Worm (Caenorhabditis elegans) whole organism, L4 larva: ENCODE measurements around the gene ZK470.2.

Experiments
- D1046.2 ChIP-seq: fragments of 200-800 bp; sonication (Bioruptor generic); IDR thresholded peaks from 2 replicates; pipeline ENCODE4 v1.3.6; 2022; ENCODE audit warnings: missing genetic modification characterization, missing compliant biosample characterization
- F37D6.2 ChIP-seq: sonication (generic microtip); optimal IDR thresholded peaks from 2 replicates; lab custom pipeline; 2016; ENCODE audit warnings: mild to moderate bottlenecking, missing genetic modification characterization, missing compliant biosample characterization
- F49E8.2 ChIP-seq: sonication (generic microtip); optimal IDR thresholded peaks from 2 replicates; lab custom pipeline; 2016; ENCODE audit warnings: missing compliant biosample characterization, mild to moderate bottlenecking, missing genetic modification characterization, borderline replicate concordance
- T26A8.4 ChIP-seq: fragments of 200-800 bp; sonication (Bioruptor generic); IDR thresholded peaks from 2 replicates; pipeline ENCODE4 v1.3.6; 2022; ENCODE audit warnings: missing genetic modification characterization, missing compliant biosample characterization
- Y75B8A.6 ChIP-seq: fragments of 200-800 bp; sonication (Bioruptor generic); IDR thresholded peaks from 2 replicates; pipeline ENCODE4 v1.3.6; 2022; ENCODE audit warnings: missing genetic modification reagents, missing genetic modification characterization, missing compliant biosample characterization
- ZK337.2 ChIP-seq: fragments of 200-800 bp; sonication (Bioruptor generic); IDR thresholded peaks from 2 replicates; pipeline ENCODE4 v1.3.6; 2022; ENCODE audit warnings: missing genetic modification reagents, missing genetic modification characterization, missing compliant biosample characterization
- aha-1 ChIP-seq: fragments of 150-350 bp; peaks from one replicate; lab custom pipeline; 2014; ENCODE audit warnings: missing biosample characterization, missing genetic modification characterization
- arid-1 ChIP-seq: fragments of 200-800 bp; sonication (Bioruptor generic); conservative IDR thresholded peaks from 2 replicates; pipeline ENCODE4 v1.3.6; 2022; ENCODE audit warnings: missing genetic modification reagents, missing genetic modification characterization, missing compliant biosample characterization
- ceh-28 ChIP-seq: fragments of 150-350 bp; optimal IDR thresholded peaks from 2 replicates; lab custom pipeline; 2014; ENCODE audit warnings: missing biosample characterization, missing genetic modification reagents, missing genetic modification characterization
- ceh-32 ChIP-seq: sonication (generic microtip); optimal IDR thresholded peaks from 2 replicates; lab custom pipeline; 2016; ENCODE audit warnings: mild to moderate bottlenecking, missing genetic modification characterization, missing compliant biosample characterization; ENCODE audit not compliant: poor library complexity
- ceh-44 ChIP-seq: fragments of 200-800 bp; sonication (Bioruptor generic); IDR thresholded peaks from 2 replicates; pipeline ENCODE4 v1.3.6; 2022; ENCODE audit warnings: missing genetic modification reagents, missing genetic modification characterization, missing compliant biosample characterization
- ctbp-1 ChIP-seq: fragments of 200-800 bp; sonication (Bioruptor generic); IDR thresholded peaks from 2 replicates; pipeline ENCODE4 v1.3.6; 2022; ENCODE audit warnings: missing genetic modification reagents, missing genetic modification characterization, missing compliant biosample characterization
- daf-16 ChIP-seq, 3 experiments: sonication (generic microtip); optimal IDR thresholded peaks; 2 replicates each; lab custom pipeline; 2016 to 2017; ENCODE audit warnings: missing genetic modification characterization in 3 of 3, missing genetic modification reagents in 3 of 3, mild to moderate bottlenecking in 2 of 3, missing compliant biosample characterization in 2 of 3, missing biosample characterization in 1 of 3, moderate library complexity in 1 of 3
- daf-19 ChIP-seq: fragments of 200-800 bp; sonication (Bioruptor generic); conservative IDR thresholded peaks from 2 replicates; pipeline ENCODE4 v1.3.6; 2022; ENCODE audit warnings: missing genetic modification characterization, missing compliant biosample characterization
- dmd-9 ChIP-seq: fragments of 200-800 bp; sonication (Bioruptor generic); IDR thresholded peaks from 2 replicates; pipeline ENCODE4 v1.3.6; 2022; ENCODE audit warnings: missing genetic modification reagents, missing genetic modification characterization, missing compliant biosample characterization
- dpl-1 ChIP-seq: fragments of 150-350 bp; optimal IDR thresholded peaks from 2 replicates; lab custom pipeline; 2014; ENCODE audit warnings: missing biosample characterization, missing genetic modification reagents, missing genetic modification characterization
- fkh-10 ChIP-seq: fragments of 150-350 bp; optimal IDR thresholded peaks from 2 replicates; lab custom pipeline; 2014; ENCODE audit warnings: missing biosample characterization, missing genetic modification reagents, missing genetic modification characterization
- gei-8 ChIP-seq: fragments of 200-800 bp; sonication (Bioruptor generic); optimal IDR thresholded peaks from 2 replicates; lab custom pipeline; 2018; ENCODE audit warnings: mild to moderate bottlenecking, missing genetic modification characterization, missing compliant biosample characterization
- hlh-11 ChIP-seq: fragments of 200-800 bp; sonication (Bioruptor generic); optimal IDR thresholded peaks from 2 replicates; lab custom pipeline; 2018; ENCODE audit warnings: mild to moderate bottlenecking, missing genetic modification characterization, missing compliant biosample characterization
- jun-1 ChIP-seq: fragments of 150-350 bp; optimal IDR thresholded peaks from 2 replicates; lab custom pipeline; 2014; ENCODE audit warnings: missing biosample characterization, missing genetic modification reagents, missing genetic modification characterization
- lin-1 ChIP-seq: fragments of 200-800 bp; sonication (Bioruptor generic); IDR thresholded peaks from 2 replicates; pipeline ENCODE4 v1.3.6; 2022; ENCODE audit warnings: missing genetic modification reagents, missing genetic modification characterization, missing compliant biosample characterization
- lin-13 ChIP-seq: fragments of 150-350 bp; optimal IDR thresholded peaks from 2 replicates; lab custom pipeline; 2014; ENCODE audit warnings: missing biosample characterization, missing genetic modification reagents, missing genetic modification characterization
- lsy-2 ChIP-seq, 2 experiments: fragments of 150-350 bp in 1 of 2; sonication (generic microtip) in 1 of 2; optimal IDR thresholded peaks; 2 replicates each; lab custom pipeline; 2014 to 2017; ENCODE audit warnings: missing biosample characterization in 2 of 2, missing genetic modification characterization in 2 of 2
- madf-9 ChIP-seq: fragments of 200-800 bp; sonication (Bioruptor generic); conservative IDR thresholded peaks from 2 replicates; pipeline ENCODE4 v1.3.6; 2022; ENCODE audit warnings: missing genetic modification reagents, missing genetic modification characterization, missing compliant biosample characterization
- mdt-29 ChIP-seq: fragments of 200-800 bp; sonication (Bioruptor generic); IDR thresholded peaks from 2 replicates; pipeline ENCODE4 v1.3.6; 2022; ENCODE audit warnings: missing genetic modification reagents, missing genetic modification characterization, missing compliant biosample characterization
- mep-1 ChIP-seq: fragments of 150-350 bp; sonication (generic microtip); optimal IDR thresholded peaks from 3 replicates; lab custom pipeline; 2014; ENCODE audit warnings: missing biosample characterization, missing genetic modification characterization
- mxl-2 ChIP-seq: fragments of 200-800 bp; sonication (Bioruptor generic); conservative IDR thresholded peaks from 2 replicates; pipeline ENCODE4 v1.3.6; 2022; ENCODE audit warnings: missing genetic modification reagents, missing genetic modification characterization, missing compliant biosample characterization
- nhr-111 ChIP-seq: fragments of 200-800 bp; sonication (Bioruptor generic); optimal IDR thresholded peaks from 2 replicates; lab custom pipeline; 2018; ENCODE audit warnings: mild to moderate bottlenecking, missing genetic modification characterization, missing compliant biosample characterization
- nhr-42 ChIP-seq: fragments of 200-800 bp; sonication (Bioruptor generic); IDR thresholded peaks from 2 replicates; pipeline ENCODE4 v1.3.6; 2022; ENCODE audit warnings: missing genetic modification characterization, missing compliant biosample characterization
- php-3 ChIP-seq: fragments of 200-800 bp; sonication (Bioruptor generic); IDR thresholded peaks from 2 replicates; pipeline ENCODE4 v1.3.6; 2022; ENCODE audit warnings: missing genetic modification reagents, missing genetic modification characterization, missing compliant biosample characterization
- pqm-1 ChIP-seq: sonication (generic microtip); optimal IDR thresholded peaks from 2 replicates; lab custom pipeline; 2017; ENCODE audit warnings: missing biosample characterization, missing genetic modification characterization
- saeg-2 ChIP-seq: fragments of 200-800 bp; sonication (Bioruptor generic); IDR thresholded peaks from 2 replicates; pipeline ENCODE4 v1.3.6; 2022; ENCODE audit warnings: missing genetic modification reagents, missing genetic modification characterization, missing compliant biosample characterization
- sdz-12 ChIP-seq: fragments of 200-800 bp; sonication (Bioruptor generic); optimal IDR thresholded peaks from 2 replicates; lab custom pipeline; 2018; ENCODE audit warnings: mild to moderate bottlenecking, missing genetic modification characterization, missing compliant biosample characterization
- set-16 ChIP-seq: fragments of 200-800 bp; sonication (Bioruptor generic); IDR thresholded peaks from 2 replicates; pipeline ENCODE4 v1.3.6; 2022; ENCODE audit warnings: missing genetic modification reagents, missing genetic modification characterization, missing compliant biosample characterization
- spr-3 ChIP-seq: fragments of 200-800 bp; sonication (Bioruptor generic); optimal IDR thresholded peaks from 2 replicates; lab custom pipeline; 2018; ENCODE audit warnings: mild to moderate bottlenecking, missing genetic modification characterization, missing compliant biosample characterization
- tag-97 ChIP-seq: fragments of 200-800 bp; sonication (Bioruptor generic); IDR thresholded peaks from 2 replicates; pipeline ENCODE4 v1.3.6; 2022; ENCODE audit warnings: missing genetic modification characterization, missing compliant biosample characterization
- tra-1 ChIP-seq: fragments of 200-800 bp; sonication (Bioruptor generic); IDR thresholded peaks from 2 replicates; pipeline ENCODE4 v1.3.6; 2022; ENCODE audit warnings: missing genetic modification reagents, missing genetic modification characterization, missing compliant biosample characterization
- unc-130 ChIP-seq: sonication (generic microtip); optimal IDR thresholded peaks from 2 replicates; lab custom pipeline; 2016; ENCODE audit warnings: missing genetic modification reagents, missing genetic modification characterization, missing compliant biosample characterization
- unc-62 ChIP-seq, 3 experiments: fragments of 150-350 bp in 1 of 3; sonication (generic microtip); optimal IDR thresholded peaks in 2 of 3; peaks in 1 of 3; 1 replicate in 1 of 3; 2 replicates in 2 of 3; lab custom pipeline; 2014 to 2017; ENCODE audit warnings: missing biosample characterization in 3 of 3, missing genetic modification characterization in 3 of 3, missing genetic modification reagents in 3 of 3, missing genotype in 1 of 3
- vab-7 ChIP-seq: fragments of 200-800 bp; sonication (Bioruptor generic); IDR thresholded peaks from 2 replicates; pipeline ENCODE4 v1.3.6; 2022; ENCODE audit warnings: missing genetic modification reagents, missing genetic modification characterization, missing compliant biosample characterization
- zfp-2 ChIP-seq: sonication (generic microtip); optimal IDR thresholded peaks from 2 replicates; lab custom pipeline; 2016; ENCODE audit warnings: mild to moderate bottlenecking, missing genetic modification characterization, missing compliant biosample characterization
- zip-11 ChIP-seq: fragments of 200-800 bp; sonication (Bioruptor generic); IDR thresholded peaks from 2 replicates; pipeline ENCODE4 v1.3.6; 2022; ENCODE audit warnings: missing genetic modification characterization, missing compliant biosample characterization
- ztf-11 ChIP-seq: fragments of 150-350 bp; optimal IDR thresholded peaks from 2 replicates; lab custom pipeline; 2014; ENCODE audit warnings: missing biosample characterization, missing genetic modification characterization
- ztf-7 ChIP-seq: fragments of 150-350 bp; optimal IDR thresholded peaks from 2 replicates; lab custom pipeline; 2014; ENCODE audit warnings: missing biosample characterization, missing genetic modification characterization

The ZK470.2 gene

ce11 chrX:4146798-4147543 lies 12.0 kb downstream of the ZK470.2 start (continued):
- TF ChIP-seq T26A8.4 (GFP tag; lab: Robert Waterston, UW) (peak; percentile 29; the same call in 1 of the 2 replicates), madf-9 (GFP tag; lab: Robert Waterston, UW) (no peak), daf-19 (no peak), lin-1 (GFP tag; lab: Robert Waterston, UW) (no peak), tag-97 (GFP tag; lab: Robert Waterston, UW) (no peak), dpl-1 (GFP tag; lab: Kevin White, UChicago) (no peak), unc-62 (GFP tag; optimal IDR thresholded peaks at IDR 0.05 in 1 of 2; lab: Kevin White, UChicago) (no peak), unc-62 (tag; optimal IDR thresholded peaks at IDR 0.05; lab: Kevin White, UChicago) (no peak), lin-13 (no peak), tra-1 (GFP tag; lab: Robert Waterston, UW) (no peak), F37D6.2 (tag; lab: Kevin White, UChicago) (peak; percentile 7), jun-1 (tag; lab: Kevin White, UChicago) (no peak), ztf-7 (no peak), hlh-11 (tag; lab: Kevin White, UChicago) (no peak), ZK337.2 (GFP tag; lab: Robert Waterston, UW) (no peak), lsy-2 (tag; optimal IDR thresholded peaks at IDR 0.05; lab: Kevin White, UChicago) (peak in 1 of 2 experiments; percentile 1), pqm-1 (tag; lab: Kevin White, UChicago) (no peak), F49E8.2 (tag; lab: Kevin White, UChicago) (no peak), set-16 (GFP tag; lab: Robert Waterston, UW) (no peak; the same call in 1 of the 2 replicates), mep-1 (no peak), daf-16 (GFP tag; optimal IDR thresholded peaks at IDR 0.05; lab: Kevin White, UChicago) (no peak), daf-16 (tag; optimal IDR thresholded peaks at IDR 0.05; lab: Kevin White, UChicago) (peak; percentile 0), spr-3 (GFP tag; lab: Kevin White, UChicago) (no peak), arid-1 (GFP tag; lab: Robert Waterston, UW) (no peak), ceh-32 (tag; lab: Kevin White, UChicago) (no peak), ceh-44 (GFP tag; lab: Robert Waterston, UW) (no peak), unc-130 (GFP tag; lab: Kevin White, UChicago) (no peak), vab-7 (GFP tag; lab: Robert Waterston, UW) (no peak), ztf-11 (tag; lab: Kevin White, UChicago) (no peak)

ce11 chrX:4147600-4148448 lies 12.9 kb downstream of the ZK470.2 start:
- TF ChIP-seq mep-1 = peak; percentile 95
- TF ChIP-seq aha-1 (tag; lab: Kevin White, UChicago) = peak; percentile 78
- peak; percentile 7 for TF ChIP-seq nhr-42 (GFP tag; lab: Robert Waterston, UW)
- no peak for TF ChIP-seq zip-11 (GFP tag; lab: Robert Waterston, UW)
- TF ChIP-seq fkh-10 = no peak
- peak; percentile 65 for TF ChIP-seq ctbp-1 (GFP tag; lab: Robert Waterston, UW)
- no peak for TF ChIP-seq sdz-12 (GFP tag; lab: Kevin White, UChicago)
- no peak for TF ChIP-seq D1046.2 (GFP tag; lab: Robert Waterston, UW)
- TF ChIP-seq zfp-2 = no peak
- peak; percentile 25 for TF ChIP-seq hlh-11 (tag; lab: Kevin White, UChicago)
- TF ChIP-seq ztf-11 (tag; lab: Kevin White, UChicago) = no peak
- TF ChIP-seq madf-9 (GFP tag; lab: Robert Waterston, UW) = peak; percentile 48
- peak; percentile 48 for TF ChIP-seq mdt-29 (GFP tag; lab: Robert Waterston, UW)
- 0 out of 2 replicates have a peak, but pooled peaks have one; percentile 4 for TF ChIP-seq dmd-9
- no peak for TF ChIP-seq jun-1 (tag; lab: Kevin White, UChicago)
- TF ChIP-seq mxl-2 = no peak
- TF ChIP-seq saeg-2 (GFP tag; lab: Robert Waterston, UW) = no peak
- 0 out of 2 replicates have a peak, but pooled peaks have one; percentile 37 for TF ChIP-seq php-3 (GFP tag; lab: Robert Waterston, UW)
- no peak for TF ChIP-seq unc-62 (GFP tag; optimal IDR thresholded peaks at IDR 0.05 in 1 of 2; lab: Kevin White, UChicago)
- no peak for TF ChIP-seq unc-62 (tag; optimal IDR thresholded peaks at IDR 0.05; lab: Kevin White, UChicago)
- TF ChIP-seq tra-1 (GFP tag; lab: Robert Waterston, UW) = peak; percentile 25; the same call in 1 of the 2 replicates
- no peak for TF ChIP-seq nhr-111 (GFP tag; lab: Kevin White, UChicago)
- no peak for TF ChIP-seq gei-8
- TF ChIP-seq ceh-28 = no peak
- TF ChIP-seq spr-3 (GFP tag; lab: Kevin White, UChicago) = no peak
- peak; percentile 83 for TF ChIP-seq Y75B8A.6
